Worm (Caenorhabditis elegans): ENCODE data around the gene F53A9.6.

DNA sequence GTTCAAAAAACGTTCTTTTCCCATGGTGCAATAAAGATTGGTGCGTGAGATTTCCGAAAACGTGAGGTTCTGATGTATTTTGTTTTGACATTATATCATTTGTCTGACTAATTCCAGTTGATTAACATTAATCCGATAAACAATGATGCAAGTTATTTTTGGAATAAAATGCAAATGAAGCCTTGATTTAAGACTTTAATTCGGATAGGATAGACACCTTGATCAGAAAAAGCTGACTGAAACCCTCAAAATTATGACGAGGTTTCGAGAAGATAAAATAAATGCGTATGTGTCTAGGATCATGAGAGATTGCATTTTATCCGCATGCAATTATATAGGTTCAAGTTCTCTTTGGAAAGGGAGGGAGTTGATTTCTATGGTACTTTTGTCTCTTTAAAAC lies 31.9 kb upstream of the F53A9.6 start:
- TF ChIP-seq flt-1 (GFP tag; IDR thresholded peaks at IDR 0.05) (no peak), ama-1 (optimal IDR thresholded peaks at IDR 0.05) (no peak), ets-7 (tag; optimal IDR thresholded peaks at IDR 0.05) (no peak)

Data from whole organism, early embryonic.